Fruit fly (Drosophila melanogaster): Measurements from ENCODE around the gene Iris.

dm6 chr2L:1156592-1157249 lies 22.8 kb upstream of the Iris start:
- no peak for TF ChIP-seq Jra (GFP tag; optimal IDR thresholded peaks at IDR 0.05)
- no peak for TF ChIP-seq GATAd (GFP tag; optimal IDR thresholded peaks at IDR 0.05)
- TF ChIP-seq sage (GFP tag; optimal IDR thresholded peaks at IDR 0.05), result no peak
- no peak for TF ChIP-seq woc (GFP tag; optimal IDR thresholded peaks at IDR 0.05)
- no peak for TF ChIP-seq br (GFP tag; optimal IDR thresholded peaks at IDR 0.05)
- TF ChIP-seq dmrt93B (GFP tag; optimal IDR thresholded peaks at IDR 0.05), result no peak
- no peak for TF ChIP-seq tai (GFP tag; optimal IDR thresholded peaks at IDR 0.05)
